Fruit fly (Drosophila melanogaster): ENCODE results near the gene Orc5.

Gene Orc5

DNA sequence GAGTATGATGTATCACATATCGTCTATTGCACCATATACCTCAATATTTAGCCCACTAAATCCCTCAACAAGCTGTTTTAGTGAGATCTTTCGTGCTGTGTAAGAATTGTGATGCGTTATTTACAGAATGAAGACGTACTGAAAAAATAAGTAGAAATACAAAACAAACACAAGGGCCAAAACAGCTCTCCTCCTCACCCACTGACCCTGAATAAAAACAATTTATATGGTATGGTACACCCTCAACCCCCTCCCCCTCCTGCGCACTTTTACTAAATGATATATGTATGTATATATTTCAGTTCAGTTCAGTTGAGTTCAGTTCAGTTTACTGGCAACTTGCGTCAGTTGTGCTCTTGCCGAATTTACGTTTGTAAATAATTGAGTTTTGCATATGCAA lies 43.5 kb downstream of the Orc5 start:
- TF ChIP-seq Sox100B (GFP tag; optimal IDR thresholded peaks at IDR 0.05) (no peak), so (GFP tag; IDR thresholded peaks at IDR 0.05) (0 out of 3 replicates have a peak, but pooled peaks have one; percentile 31), crol (GFP tag; IDR thresholded peaks at IDR 0.05) (peak; percentile 50; the same call in 1 of the 2 replicates), abd-A (tag; optimal IDR thresholded peaks at IDR 0.05) (peak; percentile 18), sd (tag; optimal IDR thresholded peaks at IDR 0.05) (peak; percentile 51), CG6254 (GFP tag; optimal IDR thresholded peaks at IDR 0.05) (no peak)

dm6 chr2L:13876698-13877097 lies 47.1 kb downstream of the Orc5 start:
- TF ChIP-seq CG1024 (GFP tag; IDR thresholded peaks at IDR 0.05) (no peak), sens (GFP tag) (peak; percentile 84), CG3407 (GFP tag; optimal IDR thresholded peaks at IDR 0.05) (peak; percentile 24), hbn (GFP tag; IDR thresholded peaks at IDR 0.05; ENCODE audit: partially characterized antibody) (no peak), CG2875 (GFP tag; optimal IDR thresholded peaks at IDR 0.05) (peak; percentile 11), sim (GFP tag; IDR thresholded peaks at IDR 0.05) (no peak), D19B (GFP tag; optimal IDR thresholded peaks at IDR 0.05) (no peak), CG8924 (tag; optimal IDR thresholded peaks at IDR 0.05) (peak; percentile 47), tio (GFP tag; optimal IDR thresholded peaks at IDR 0.05) (peak; percentile 29), CG4820 (GFP tag; optimal IDR thresholded peaks at IDR 0.05) (peak; percentile 26), sqz (GFP tag; optimal IDR thresholded peaks at IDR 0.05) (peak; percentile 27), CG8478 (optimal IDR thresholded peaks at IDR 0.05) (no peak), kay (GFP tag; optimal IDR thresholded peaks at IDR 0.05) (peak; percentile 13), row (GFP tag; IDR thresholded peaks at IDR 0.05) (peak; percentile 40; the same call in 2 of the 3 replicates), schlank (tag; optimal IDR thresholded peaks at IDR 0.05) (no peak), CG5245 (GFP tag; optimal IDR thresholded peaks at IDR 0.05) (peak; percentile 35), fd96Cb (tag; optimal IDR thresholded peaks at IDR 0.05) (peak; percentile 27), CG18262 (tag; optimal IDR thresholded peaks at IDR 0.05) (peak; percentile 80), gcm (GFP tag; optimal IDR thresholded peaks at IDR 0.05) (peak; percentile 25), CG6254 (GFP tag; optimal IDR thresholded peaks at IDR 0.05) (peak; percentile 36), CG17328 (GFP tag; IDR thresholded peaks at IDR 0.05) (peak; percentile 40; the same call in 1 of the 2 replicates), CG14860 (GFP tag; IDR thresholded peaks at IDR 0.05; ENCODE audit: partially characterized antibody) (no peak), lab (GFP tag; optimal IDR thresholded peaks at IDR 0.05) (peak; percentile 18), CG7372 (GFP tag; IDR thresholded peaks at IDR 0.05) (no peak), ATbp (GFP tag; optimal IDR thresholded peaks at IDR 0.05) (peak; percentile 42), Oli (tag; optimal IDR thresholded peaks at IDR 0.05) (peak; percentile 60), Hand (GFP tag; optimal IDR thresholded peaks at IDR 0.05) (no peak), CG12219 (GFP tag; optimal IDR thresholded peaks at IDR 0.05) (peak; percentile 11), CG8388 (GFP tag; optimal IDR thresholded peaks at IDR 0.05) (peak; percentile 42), CG10209 (GFP tag; optimal IDR thresholded peaks at IDR 0.05) (peak; percentile 35), phol (tag; optimal IDR thresholded peaks at IDR 0.05) (peak; percentile 65), grau (tag; optimal IDR thresholded peaks at IDR 0.05) (peak; percentile 50), wdn (GFP tag; IDR thresholded peaks at IDR 0.05) (no peak), CG10267 (tag; optimal IDR thresholded peaks at IDR 0.05) (peak; percentile 20), lbe (GFP tag; optimal IDR thresholded peaks at IDR 0.05) (no peak), CG14710 (tag; optimal IDR thresholded peaks at IDR 0.05) (peak; percentile 60), kah (GFP tag; optimal IDR thresholded peaks at IDR 0.05) (no peak), dmrt11E (tag; optimal IDR thresholded peaks at IDR 0.05) (peak; percentile 64), Fer3 (tag; optimal IDR thresholded peaks at IDR 0.05) (no peak), emc (GFP tag; optimal IDR thresholded peaks at IDR 0.05) (no peak), CG30403 (GFP tag; optimal IDR thresholded peaks at IDR 0.05) (peak; percentile 36), Hr39 (optimal IDR thresholded peaks at IDR 0.05) (no peak), bsh (GFP tag; optimal IDR thresholded peaks at IDR 0.05) (peak in 1 of 2 experiments; percentile 66), CG11504 (tag; optimal IDR thresholded peaks at IDR 0.05) (peak; percentile 73)

Measured in whole organism, embryonic.